Worm (Caenorhabditis elegans) whole organism, L1 larva: ENCODE measurements around the gene C40A11.2.

Experiments used
- aly-2 ChIP-seq: fragments of 150-350 bp; optimal IDR thresholded peaks from 2 replicates; lab custom pipeline; 2014; ENCODE audit warnings: missing biosample characterization, missing genetic modification characterization
- elt-3 ChIP-seq, 6 experiments: fragments of 150-350 bp in 1 of 6; sonication (generic microtip); optimal IDR thresholded peaks; 2 replicates each; lab custom pipeline; 2017 to 2018; ENCODE audit warnings: missing biosample characterization in 6 of 6, missing genetic modification characterization in 6 of 6, inconsistent platforms in 1 of 6
- nhr-76 ChIP-seq: sonication (generic microtip); optimal IDR thresholded peaks from 2 replicates; lab custom pipeline; 2017; ENCODE audit warnings: missing biosample characterization, missing genetic modification characterization
- unc-98 ChIP-seq: fragments of 200-800 bp; sonication (Bioruptor generic); IDR thresholded peaks from 2 replicates; pipeline ENCODE4 v1.3.6; 2022; ENCODE audit warnings: missing genetic modification characterization, missing compliant biosample characterization

- TF ChIP-seq unc-98 (GFP tag; lab: Robert Waterston, UW) (no peak), aly-2 (tag; lab: Kevin White, UChicago) (no peak), nhr-76 (tag; lab: Kevin White, UChicago) (no peak), elt-3 (tag; optimal IDR thresholded peaks at IDR 0.05; lab: Kevin White, UChicago) (no peak)
Measured at ce11 chrII:2122091-2122490, 24.7 kb upstream of the C40A11.2 start, which contains the start of gene math-37.
